Worm (Caenorhabditis elegans) whole organism, L1 larva: ENCODE measurements around the gene Y53G8B.2.
A peak's percentile ranks its signal among the peaks of the same experiment; 100 is the strongest.

Experiments
- C04F5.9 ChIP-seq: sonication (generic microtip); optimal IDR thresholded peaks from 2 replicates; lab custom pipeline; 2016; ENCODE audit warnings: missing genetic modification characterization, missing compliant biosample characterization
- aha-1 ChIP-seq: fragments of 150-350 bp; optimal IDR thresholded peaks from 2 replicates; lab custom pipeline; 2014; ENCODE audit warnings: missing biosample characterization, missing genetic modification characterization
- ceh-63 ChIP-seq: fragments of 200-800 bp; sonication (Bioruptor generic); optimal IDR thresholded peaks from 2 replicates; lab custom pipeline; 2018; ENCODE audit warnings: mild to moderate bottlenecking, missing genetic modification characterization, missing compliant biosample characterization
- ceh-8 ChIP-seq: fragments of 200-800 bp; sonication (Bioruptor generic); optimal IDR thresholded peaks from 2 replicates; lab custom pipeline; 2018; ENCODE audit warnings: mild to moderate bottlenecking, missing genetic modification characterization, moderate library complexity, missing compliant biosample characterization
- ceh-82 ChIP-seq, 3 experiments: fragments of 150-350 bp in 1 of 3; sonication (generic microtip) in 2 of 3; optimal IDR thresholded peaks; 2 replicates each; lab custom pipeline; 2014 to 2017; ENCODE audit warnings: missing biosample characterization in 3 of 3, missing genetic modification characterization in 3 of 3
- dpl-1 ChIP-seq, 3 experiments: fragments of 150-350 bp in 2 of 3; sonication (generic microtip) in 1 of 3; optimal IDR thresholded peaks; 2 replicates each; lab custom pipeline; 2014 to 2017; ENCODE audit warnings: missing biosample characterization in 3 of 3, missing genetic modification characterization in 3 of 3, missing genetic modification reagents in 3 of 3
- efl-3 ChIP-seq: fragments of 200-800 bp; sonication (Bioruptor generic); optimal IDR thresholded peaks from 2 replicates; lab custom pipeline; 2018; ENCODE audit warnings: mild to moderate bottlenecking, missing genetic modification characterization, missing compliant biosample characterization
- fkh-10 ChIP-seq: sonication (generic microtip); optimal IDR thresholded peaks from 2 replicates; lab custom pipeline; 2017; ENCODE audit warnings: missing biosample characterization, missing genetic modification reagents, missing genetic modification characterization
- fkh-4 ChIP-seq: sonication (generic microtip); optimal IDR thresholded peaks from 2 replicates; lab custom pipeline; 2016; ENCODE audit warnings: missing compliant biosample characterization, missing genetic modification characterization, borderline replicate concordance
- hlh-4 ChIP-seq: sonication (generic microtip); optimal IDR thresholded peaks from 2 replicates; lab custom pipeline; 2016; ENCODE audit warnings: mild to moderate bottlenecking, missing genetic modification characterization, missing compliant biosample characterization
- hpl-2 ChIP-seq: fragments of 150-350 bp; optimal IDR thresholded peaks from 2 replicates; lab custom pipeline; 2014; ENCODE audit warnings: missing biosample characterization, missing genetic modification reagents, missing genetic modification characterization
- isw-1 ChIP-seq: fragments of 200-800 bp; sonication (Bioruptor generic); IDR thresholded peaks from 2 replicates; pipeline ENCODE4 v1.3.6; 2022; ENCODE audit warnings: missing genetic modification characterization, missing compliant biosample characterization
- lin-35 ChIP-seq, 2 experiments: fragments of 150-350 bp; optimal IDR thresholded peaks; 2 replicates each; lab custom pipeline; 2014; ENCODE audit warnings: missing biosample characterization in 2 of 2, missing genetic modification characterization in 2 of 2, missing genetic modification reagents in 2 of 2
- lsy-2 ChIP-seq, 2 experiments: fragments of 150-350 bp; optimal IDR thresholded peaks; 2 replicates each; lab custom pipeline; 2014; ENCODE audit warnings: missing biosample characterization in 2 of 2, missing genetic modification characterization in 2 of 2
- mab-9 ChIP-seq: fragments of 200-800 bp; sonication (Bioruptor generic); IDR thresholded peaks from 2 replicates; pipeline ENCODE4 v1.3.6; 2022; ENCODE audit warnings: missing genetic modification reagents, missing genetic modification characterization, missing compliant biosample characterization
- nhr-11 ChIP-seq: fragments of 150-350 bp; optimal IDR thresholded peaks from 2 replicates; lab custom pipeline; 2014; ENCODE audit warnings: missing biosample characterization, missing genetic modification characterization
- nhr-12 ChIP-seq: sonication (generic microtip); optimal IDR thresholded peaks from 2 replicates; lab custom pipeline; 2017; ENCODE audit warnings: missing biosample characterization, missing genetic modification characterization
- nhr-19 ChIP-seq: fragments of 200-800 bp; sonication (Bioruptor generic); conservative IDR thresholded peaks from 2 replicates; pipeline ENCODE4 v1.3.6; 2022; ENCODE audit warnings: missing genetic modification characterization, missing compliant biosample characterization
- nhr-20 ChIP-seq: sonication (generic microtip); optimal IDR thresholded peaks from 2 replicates; lab custom pipeline; 2016; ENCODE audit warnings: mild to moderate bottlenecking, missing genetic modification characterization, missing compliant biosample characterization
- nhr-237 ChIP-seq: fragments of 150-350 bp; optimal IDR thresholded peaks from 2 replicates; lab custom pipeline; 2014; ENCODE audit warnings: missing biosample characterization, missing genetic modification characterization
- nhr-71 ChIP-seq: sonication (generic microtip); optimal IDR thresholded peaks from 2 replicates; lab custom pipeline; 2016; ENCODE audit warnings: mild to moderate bottlenecking, missing genetic modification characterization, moderate library complexity, missing compliant biosample characterization
- nhr-76 ChIP-seq: sonication (generic microtip); optimal IDR thresholded peaks from 2 replicates; lab custom pipeline; 2017; ENCODE audit warnings: missing biosample characterization, missing genetic modification characterization
- nhr-84 ChIP-seq: sonication (generic microtip); optimal IDR thresholded peaks from 2 replicates; lab custom pipeline; 2017; ENCODE audit warnings: missing biosample characterization, missing genetic modification characterization
- nhr-90 ChIP-seq: sonication (generic microtip); optimal IDR thresholded peaks from 2 replicates; lab custom pipeline; 2016; ENCODE audit warnings: mild to moderate bottlenecking, missing genetic modification characterization, missing compliant biosample characterization; ENCODE audit not compliant: poor library complexity
- pax-3 ChIP-seq: fragments of 200-800 bp; sonication (Bioruptor generic); optimal IDR thresholded peaks from 2 replicates; lab custom pipeline; 2018; ENCODE audit warnings: mild to moderate bottlenecking, missing genetic modification characterization, moderate library complexity, missing compliant biosample characterization
- pqm-1 ChIP-seq: sonication (generic microtip); optimal IDR thresholded peaks from 3 replicates; lab custom pipeline; 2017; ENCODE audit warnings: missing biosample characterization, missing genetic modification characterization
- snpc-4 ChIP-seq: fragments of 150-350 bp; optimal IDR thresholded peaks from 2 replicates; lab custom pipeline; 2014; ENCODE audit warnings: missing biosample characterization, missing genetic modification characterization
- sox-4 ChIP-seq: sonication (generic microtip); optimal IDR thresholded peaks from 2 replicates; lab custom pipeline; 2016; ENCODE audit warnings: missing genetic modification characterization, missing compliant biosample characterization
- sptf-1 ChIP-seq: fragments of 150-350 bp; optimal IDR thresholded peaks from 2 replicates; lab custom pipeline; 2014; ENCODE audit warnings: missing biosample characterization, missing genetic modification characterization
- tlp-1 ChIP-seq: fragments of 150-350 bp; optimal IDR thresholded peaks from 2 replicates; lab custom pipeline; 2014; ENCODE audit warnings: missing biosample characterization, missing genetic modification characterization
- unc-30 ChIP-seq: sonication (generic microtip); optimal IDR thresholded peaks from 2 replicates; lab custom pipeline; 2017; ENCODE audit warnings: missing biosample characterization, missing genetic modification characterization
- unc-86 ChIP-seq: sonication (generic microtip); optimal IDR thresholded peaks from 2 replicates; lab custom pipeline; 2016; ENCODE audit warnings: missing genetic modification characterization, missing compliant biosample characterization
- unc-98 ChIP-seq: fragments of 200-800 bp; sonication (Bioruptor generic); IDR thresholded peaks from 2 replicates; pipeline ENCODE4 v1.3.6; 2022; ENCODE audit warnings: missing genetic modification characterization, missing compliant biosample characterization
- vab-15 ChIP-seq: sonication (generic microtip); optimal IDR thresholded peaks from 2 replicates; lab custom pipeline; 2017; ENCODE audit warnings: missing genotype, mild to moderate bottlenecking, missing genetic modification characterization, missing compliant biosample characterization
- zip-4 ChIP-seq: fragments of 200-800 bp; sonication (Bioruptor generic); optimal IDR thresholded peaks from 2 replicates; lab custom pipeline; 2018; ENCODE audit warnings: mild to moderate bottlenecking, missing genetic modification characterization, moderate library complexity, missing compliant biosample characterization
- ztf-11 ChIP-seq, 2 experiments: sonication (generic microtip); optimal IDR thresholded peaks; 2 replicates each; lab custom pipeline; 2016 to 2017; ENCODE audit warnings: missing genetic modification characterization in 2 of 2, missing biosample characterization in 1 of 2, missing compliant biosample characterization in 1 of 2

Y53G8B.2 gene

ce11 chrIII:3103905-3104360, at the start of gene Y53G8B.2:
TSS of gene Y53G8B.2 (minus strand) at chrIII:3103955.
- no peak for TF ChIP-seq C04F5.9 (tag; lab: Kevin White, UChicago)

ce11 chrIII:3152848-3153247, 49.1 kb upstream of the Y53G8B.2 start, which contains the start of gene C44B11.6:
TSS of gene C44B11.6 (plus strand) at chrIII:3153148.
- TF ChIP-seq pax-3 (tag; lab: Kevin White, UChicago) (no peak), ceh-63 (no peak), vab-15 (no peak), unc-30 (no peak)
- TF ChIP-seq, all 84 proteins: peak for 0

- TF ChIP-seq fkh-4 (tag; lab: Kevin White, UChicago) (no peak), nhr-12 (tag; lab: Kevin White, UChicago) (no peak), nhr-90 (no peak), ceh-82 (tag; optimal IDR thresholded peaks at IDR 0.05; lab: Kevin White, UChicago) (no peak), zip-4 (GFP tag; lab: Kevin White, UChicago) (no peak), nhr-84 (no peak), aha-1 (no peak), nhr-19 (GFP tag; lab: Robert Waterston, UW) (no peak), nhr-11 (no peak), ceh-8 (GFP tag; lab: Kevin White, UChicago) (no peak), hpl-2 (no peak), pax-3 (tag; lab: Kevin White, UChicago) (no peak), hlh-4 (tag; lab: Kevin White, UChicago) (no peak), ceh-63 (no peak), mab-9 (no peak), dpl-1 (GFP tag; optimal IDR thresholded peaks at IDR 0.05; lab: Kevin White, UChicago) (no peak), fkh-10 (GFP tag; lab: Kevin White, UChicago) (no peak)
Measured at ce11 chrIII:3143657-3144056, 39.9 kb upstream of the Y53G8B.2 start, which contains the start of gene C44B11.4. TSS of gene C44B11.4 (minus strand) at chrIII:3143757.

ce11 chrIII:3142078-3142477, 38.3 kb upstream of the Y53G8B.2 start:
- TF ChIP-seq nhr-19 (GFP tag; lab: Robert Waterston, UW) (no peak), C04F5.9 (tag; lab: Kevin White, UChicago) (no peak), hlh-4 (tag; lab: Kevin White, UChicago) (no peak), tlp-1 (tag; lab: Kevin White, UChicago) (no peak), nhr-71 (tag; lab: Kevin White, UChicago) (no peak), isw-1 (no peak), sptf-1 (tag; lab: Kevin White, UChicago) (no peak), snpc-4 (tag; lab: Kevin White, UChicago) (no peak), nhr-76 (tag; lab: Kevin White, UChicago) (no peak), unc-86 (tag; lab: Kevin White, UChicago) (no peak), pqm-1 (tag; lab: Kevin White, UChicago) (no peak), sox-4 (tag; lab: Kevin White, UChicago) (no peak), lin-35 (GFP tag; optimal IDR thresholded peaks at IDR 0.05; lab: Kevin White, UChicago) (no peak), nhr-237 (tag; lab: Kevin White, UChicago) (no peak), unc-98 (GFP tag; lab: Robert Waterston, UW) (no peak), efl-3 (GFP tag; lab: Kevin White, UChicago) (no peak), ztf-11 (tag; optimal IDR thresholded peaks at IDR 0.05; lab: Kevin White, UChicago) (no peak), ceh-82 (tag; optimal IDR thresholded peaks at IDR 0.05; lab: Kevin White, UChicago) (no peak)

- peak in 1 of 2 experiments; percentile 18 for TF ChIP-seq lsy-2 (tag; optimal IDR thresholded peaks at IDR 0.05; lab: Kevin White, UChicago)
- TF ChIP-seq dpl-1 (GFP tag; optimal IDR thresholded peaks at IDR 0.05; lab: Kevin White, UChicago) = no peak
- TF ChIP-seq nhr-20 (tag; lab: Kevin White, UChicago) = no peak
- no peak for TF ChIP-seq unc-86 (tag; lab: Kevin White, UChicago)
- TF ChIP-seq unc-30 = no peak
Measured at ce11 chrIII:3140227-3140626, 36.5 kb upstream of the Y53G8B.2 start.
